Fruit fly (Drosophila melanogaster) whole organism, embryonic: Measurements from ENCODE around the gene dlt.
A peak's percentile ranks its signal among the peaks of the same experiment; 100 is the strongest.

Experiments
- B-H1 ChIP-seq: fragments of 200-800 bp; sonication (Bioruptor generic); IDR thresholded peaks from 3 replicates; pipeline ENCODE4 v1.3.6; 2022; ENCODE audit warnings: missing biosample characterization, missing genetic modification characterization
- Bgb ChIP-seq: fragments of 200-800 bp; sonication (Bioruptor generic); IDR thresholded peaks from 2 replicates; pipeline ENCODE4 v1.3.6; 2022; ENCODE audit warnings: missing biosample characterization, missing genetic modification characterization; ENCODE audit not compliant: partially characterized antibody
- CG12104 ChIP-seq: fragments of 200-800 bp; sonication (Bioruptor generic); optimal IDR thresholded peaks from 3 replicates; lab custom pipeline; 2016; ENCODE audit warnings: missing biosample characterization, missing genetic modification characterization
- CG1233 ChIP-seq: fragments of 200-800 bp; sonication (Bioruptor generic); optimal IDR thresholded peaks from 4 replicates; lab custom pipeline; 2018; ENCODE audit warnings: missing biosample characterization, mild to moderate bottlenecking, missing genetic modification characterization
- CG12744 ChIP-seq: fragments of 200-800 bp; sonication (Bioruptor generic); optimal IDR thresholded peaks from 2 replicates; lab custom pipeline; 2016; ENCODE audit warnings: missing biosample characterization, missing genetic modification characterization
- CG13287 ChIP-seq: fragments of 200-800 bp; sonication (Bioruptor generic); IDR thresholded peaks from 2 replicates; pipeline ENCODE4 v1.3.6; 2022; ENCODE audit warnings: missing biosample characterization, missing genetic modification characterization; ENCODE audit not compliant: partially characterized antibody
- CG16779 ChIP-seq: fragments of 200-800 bp; sonication (Bioruptor generic); IDR thresholded peaks from 2 replicates; pipeline ENCODE4 v1.3.6; 2022; ENCODE audit warnings: missing biosample characterization, missing genetic modification characterization
- CG16813 ChIP-seq: fragments of 200-800 bp; sonication (Bioruptor generic); IDR thresholded peaks from 3 replicates; pipeline ENCODE4 v1.3.6; 2022; ENCODE audit warnings: missing biosample characterization, missing genetic modification characterization; ENCODE audit not compliant: partially characterized antibody
- CG18476 ChIP-seq: fragments of 200-800 bp; sonication (Bioruptor generic); optimal IDR thresholded peaks from 2 replicates; lab custom pipeline; 2016; ENCODE audit warnings: missing biosample characterization, mild to moderate bottlenecking, missing genetic modification characterization
- CG2116 ChIP-seq: fragments of 200-800 bp; sonication (Bioruptor generic); optimal IDR thresholded peaks from 3 replicates; lab custom pipeline; 2018; ENCODE audit warnings: missing biosample characterization, mild to moderate bottlenecking, missing genetic modification characterization
- CG31441 ChIP-seq: fragments of 200-800 bp; sonication (Bioruptor generic); IDR thresholded peaks from 2 replicates; pipeline ENCODE4 v1.3.6; 2022; ENCODE audit warnings: missing biosample characterization, missing genetic modification characterization
- CG3163 ChIP-seq: fragments of 200-800 bp; sonication (Bioruptor generic); optimal IDR thresholded peaks from 3 replicates; lab custom pipeline; 2016; ENCODE audit warnings: missing biosample characterization, missing genetic modification characterization
- CG34224 ChIP-seq: fragments of 200-800 bp; sonication (Bioruptor generic); IDR thresholded peaks from 3 replicates; pipeline ENCODE4 v1.3.6; 2022; ENCODE audit warnings: missing biosample characterization, missing genetic modification characterization; ENCODE audit not compliant: partially characterized antibody
- CG5180 ChIP-seq: fragments of 200-800 bp; sonication (Bioruptor generic); optimal IDR thresholded peaks from 3 replicates; lab custom pipeline; 2017; ENCODE audit warnings: missing biosample characterization, missing genetic modification characterization, mild to moderate bottlenecking, moderate library complexity, missing genetic modification reagents
- CG6854 ChIP-seq: fragments of 200-800 bp; sonication (Bioruptor generic); optimal IDR thresholded peaks from 3 replicates; lab custom pipeline; 2017; ENCODE audit warnings: missing biosample characterization, mild to moderate bottlenecking, missing genetic modification characterization
- CG7786 ChIP-seq: fragments of 200-800 bp; sonication (Bioruptor generic); optimal IDR thresholded peaks from 2 replicates; lab custom pipeline; 2016; ENCODE audit warnings: missing biosample characterization, missing genetic modification characterization
- CG7963 ChIP-seq: fragments of 200-800 bp; sonication (Bioruptor generic); IDR thresholded peaks from 3 replicates; pipeline ENCODE4 v1.3.6; 2022; ENCODE audit warnings: missing biosample characterization, missing genetic modification characterization; ENCODE audit not compliant: partially characterized antibody
- CG9437 ChIP-seq: fragments of 200-800 bp; sonication (Bioruptor generic); optimal IDR thresholded peaks from 2 replicates; lab custom pipeline; 2018; ENCODE audit warnings: missing biosample characterization, mild to moderate bottlenecking, missing genetic modification characterization
- CG9932 ChIP-seq: fragments of 200-800 bp; sonication (Bioruptor generic); IDR thresholded peaks from 2 replicates; pipeline ENCODE4 v1.3.6; 2022; ENCODE audit warnings: missing biosample characterization, missing genetic modification characterization
- Dad ChIP-seq: fragments of 200-800 bp; sonication (Bioruptor generic); optimal IDR thresholded peaks from 3 replicates; lab custom pipeline; 2016; ENCODE audit warnings: missing biosample characterization, missing genetic modification characterization
- Deaf1 ChIP-seq: fragments of 200-800 bp; optimal IDR thresholded peaks from 3 replicates; lab custom pipeline; 2019; ENCODE audit warnings: missing biosample characterization, mild to moderate bottlenecking, missing genetic modification characterization, moderate library complexity
- Ets65A ChIP-seq: fragments of 200-800 bp; sonication (Bioruptor generic); peaks from one replicate; lab custom pipeline; 2016; ENCODE audit warnings: missing biosample characterization, missing genetic modification characterization
- Fer2 ChIP-seq: fragments of 200-800 bp; sonication (Bioruptor generic); optimal IDR thresholded peaks from 2 replicates; lab custom pipeline; 2018; ENCODE audit warnings: missing biosample characterization, mild to moderate bottlenecking, missing genetic modification characterization, moderate library complexity
- HLH3B ChIP-seq: fragments of 200-800 bp; sonication (Bioruptor generic); IDR thresholded peaks from 2 replicates; pipeline ENCODE4 v1.3.6; 2022; ENCODE audit warnings: missing biosample characterization, missing genetic modification characterization
- HLH4C ChIP-seq: fragments of 200-800 bp; sonication (Bioruptor generic); IDR thresholded peaks from 3 replicates; pipeline ENCODE4 v1.3.6; 2022; ENCODE audit warnings: missing biosample characterization, missing genetic modification characterization; ENCODE audit not compliant: partially characterized antibody
- Hr51 ChIP-seq, 2 experiments: fragments of 200-800 bp; sonication (Bioruptor generic); optimal IDR thresholded peaks; 2 replicates in 1 of 2; 3 replicates in 1 of 2; lab custom pipeline; 2016 to 2018; ENCODE audit warnings: missing biosample characterization in 2 of 2, missing genetic modification characterization in 2 of 2, mild to moderate bottlenecking in 1 of 2, moderate library complexity in 1 of 2
- Lim3 ChIP-seq: fragments of 200-800 bp; sonication (Bioruptor generic); IDR thresholded peaks from 2 replicates; pipeline ENCODE4 v1.3.6; 2022; ENCODE audit warnings: missing biosample characterization, missing genetic modification characterization
- Lpt ChIP-seq: fragments of >200 bp; optimal IDR thresholded peaks from 2 replicates; lab custom pipeline; 2018; ENCODE audit warnings: missing biosample characterization, missing genetic modification characterization
- Opbp ChIP-seq: fragments of 200-800 bp; sonication (Bioruptor generic); IDR thresholded peaks from 3 replicates; pipeline ENCODE4 v1.3.6; 2022; ENCODE audit warnings: missing biosample characterization, missing genetic modification characterization; ENCODE audit not compliant: partially characterized antibody
- Side ChIP-seq: fragments of 200-800 bp; sonication (Bioruptor generic); optimal IDR thresholded peaks from 2 replicates; lab custom pipeline; 2016; ENCODE audit warnings: missing biosample characterization, missing genetic modification characterization
- cas ChIP-seq: fragments of 200-800 bp; sonication (Bioruptor generic); IDR thresholded peaks from 2 replicates; pipeline ENCODE4 v1.3.6; 2022; ENCODE audit warnings: missing biosample characterization, missing genetic modification characterization
- chm ChIP-seq: fragments of 200-800 bp; sonication (Bioruptor generic); IDR thresholded peaks from 2 replicates; pipeline ENCODE4 v1.3.6; 2022; ENCODE audit warnings: missing biosample characterization, missing genetic modification characterization
- ci ChIP-seq: fragments of 200-800 bp; sonication (Bioruptor generic); IDR thresholded peaks from 3 replicates; pipeline ENCODE4 v1.3.6; 2022; ENCODE audit warnings: missing biosample characterization, missing genetic modification characterization
- en ChIP-seq: fragments of 200-800 bp; sonication (Bioruptor generic); optimal IDR thresholded peaks from 2 replicates; lab custom pipeline; 2016; ENCODE audit warnings: missing biosample characterization, missing genetic modification characterization
- gcm2 ChIP-seq: fragments of 200-800 bp; sonication (Bioruptor generic); optimal IDR thresholded peaks from 2 replicates; lab custom pipeline; 2016; ENCODE audit warnings: missing biosample characterization, missing genetic modification characterization
- hb ChIP-seq: fragments of 200-800 bp; sonication (Bioruptor generic); IDR thresholded peaks from 3 replicates; pipeline ENCODE4 v1.3.6; 2022; ENCODE audit warnings: missing biosample characterization, missing genetic modification characterization; ENCODE audit not compliant: partially characterized antibody
- jumu ChIP-seq: fragments of 200-800 bp; sonication (Bioruptor generic); optimal IDR thresholded peaks from 3 replicates; lab custom pipeline; 2016; ENCODE audit warnings: missing biosample characterization, missing genetic modification characterization
- ken ChIP-seq: fragments of 200-800 bp; sonication (Bioruptor generic); IDR thresholded peaks from 3 replicates; pipeline ENCODE4 v1.3.6; 2022; ENCODE audit warnings: missing biosample characterization, missing genetic modification characterization
- kni ChIP-seq: fragments of 200-800 bp; sonication (Bioruptor generic); optimal IDR thresholded peaks from 3 replicates; lab custom pipeline; 2017; ENCODE audit warnings: mild to moderate bottlenecking, missing biosample characterization, missing genetic modification reagents, missing genetic modification characterization
- lov ChIP-seq, 2 experiments: fragments of 200-800 bp in 1 of 2; fragments of >200 bp in 1 of 2; sonication (Bioruptor generic) in 1 of 2; IDR thresholded peaks in 1 of 2; optimal IDR thresholded peaks in 1 of 2; 2 replicates in 1 of 2; 3 replicates in 1 of 2; pipeline versions ENCODE4 v1.3.6 to Lab custom; 2017 to 2022; ENCODE audit warnings: missing biosample characterization in 1 of 2, missing genetic modification characterization in 1 of 2
- pb ChIP-seq: fragments of 200-800 bp; sonication (Bioruptor generic); optimal IDR thresholded peaks from 3 replicates; lab custom pipeline; 2016; ENCODE audit warnings: missing biosample characterization, missing genetic modification characterization
- psq ChIP-seq: fragments of 200-800 bp; sonication (Bioruptor generic); optimal IDR thresholded peaks from 2 replicates; lab custom pipeline; 2017; ENCODE audit warnings: missing biosample characterization, missing genetic modification characterization
- pum ChIP-seq: fragments of 200-800 bp; sonication (Bioruptor generic); optimal IDR thresholded peaks from 2 replicates; lab custom pipeline; 2016; ENCODE audit warnings: missing biosample characterization, missing genetic modification characterization
- scrt ChIP-seq: fragments of 200-800 bp; sonication (Bioruptor generic); optimal IDR thresholded peaks from 2 replicates; lab custom pipeline; 2018; ENCODE audit warnings: missing biosample characterization, mild to moderate bottlenecking, missing genetic modification characterization, moderate library complexity
- sd ChIP-seq: fragments of 200-800 bp; sonication (Bioruptor generic); optimal IDR thresholded peaks from 3 replicates; lab custom pipeline; 2018; ENCODE audit warnings: missing biosample characterization, mild to moderate bottlenecking, missing genetic modification characterization, moderate library complexity
- sens-2 ChIP-seq: fragments of 200-800 bp; sonication (Bioruptor generic); IDR thresholded peaks from 2 replicates; pipeline ENCODE4 v1.3.6; 2022; ENCODE audit warnings: missing biosample characterization, missing genetic modification characterization
- sna ChIP-seq: fragments of 200-800 bp; sonication (Bioruptor generic); IDR thresholded peaks from 2 replicates; pipeline ENCODE4 v1.3.6; 2022; ENCODE audit warnings: missing biosample characterization, missing genetic modification characterization; ENCODE audit not compliant: partially characterized antibody
- sr ChIP-seq: fragments of 200-800 bp; sonication (Bioruptor generic); IDR thresholded peaks from 3 replicates; pipeline ENCODE4 v1.3.6; 2022; ENCODE audit warnings: missing biosample characterization, missing genetic modification characterization
- tgo ChIP-seq: fragments of 200-800 bp; sonication (Bioruptor generic); IDR thresholded peaks from 3 replicates; pipeline ENCODE4 v1.3.6; 2022; ENCODE audit warnings: missing biosample characterization, missing genetic modification characterization
- z ChIP-seq: fragments of 200-800 bp; sonication (Bioruptor generic); IDR thresholded peaks from 3 replicates; pipeline ENCODE4 v1.3.6; 2022; ENCODE audit warnings: missing biosample characterization, missing genetic modification characterization

Gene dlt

DNA sequence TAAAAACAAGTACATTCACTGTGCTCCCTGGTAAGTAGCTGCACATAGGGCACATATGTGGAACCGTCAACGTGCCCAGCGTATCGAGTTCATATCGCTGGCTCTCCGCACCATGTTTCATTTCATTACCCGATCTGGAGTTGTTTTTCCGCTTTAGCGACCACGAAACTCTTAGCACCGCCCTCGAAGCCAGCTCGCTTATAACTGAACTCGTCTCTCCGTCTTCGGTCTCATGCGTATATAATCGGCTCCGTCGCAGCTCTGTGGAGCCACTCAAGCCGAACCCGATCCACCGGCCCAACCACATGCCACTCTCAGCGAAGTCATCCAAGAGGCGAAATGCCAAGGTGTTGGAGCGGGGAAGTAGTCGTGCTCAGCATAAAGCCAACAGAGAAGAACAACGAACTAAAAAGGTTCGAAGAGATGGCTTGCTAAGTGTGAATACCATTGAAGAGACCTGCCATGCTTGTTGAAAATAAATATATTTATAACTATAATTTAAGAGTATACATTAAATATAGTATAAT lies 39.6 kb downstream of the dlt start, which contains the start of gene Cht2 (continued):
- TF ChIP-seq CG7786 = no peak
- TF ChIP-seq CG7963 = no peak
- TF ChIP-seq CG12104 = no peak
- no peak for TF ChIP-seq Dad (GFP tag; lab: Kevin White, UChicago)
- 0 out of 2 replicates have a peak, but pooled peaks have one; percentile 12 for TF ChIP-seq chm
- TF ChIP-seq ken (GFP tag; lab: Robert Waterston, UW) = no peak
- TF ChIP-seq CG12744 = no peak
- peak; percentile 18 for TF ChIP-seq gcm2 (GFP tag; lab: Kevin White, UChicago)
- TF ChIP-seq CG34224 (GFP tag; lab: Robert Waterston, UW) = no peak; the same call in 2 of the 3 replicates
- TF ChIP-seq CG1233 (GFP tag; lab: Kevin White, UChicago) = no peak
- TF ChIP-seq Hr51 (GFP tag; optimal IDR thresholded peaks at IDR 0.05; lab: Kevin White, UChicago) = no peak
- peak; percentile 34 for TF ChIP-seq CG18476 (GFP tag; lab: Kevin White, UChicago)
- no peak for TF ChIP-seq pum (GFP tag; lab: Kevin White, UChicago)
- no peak for TF ChIP-seq HLH4C (GFP tag; lab: Robert Waterston, UW)
- no peak for TF ChIP-seq CG31441 (GFP tag; lab: Robert Waterston, UW)
- no peak for TF ChIP-seq sr
- TF ChIP-seq B-H1 (GFP tag; lab: Robert Waterston, UW) = no peak
- no peak for TF ChIP-seq CG9437 (GFP tag; lab: Kevin White, UChicago)
- no peak for TF ChIP-seq Opbp (GFP tag; lab: Robert Waterston, UW)
- peak; percentile 94 for TF ChIP-seq Deaf1 (tag; lab: Kevin White, UChicago)
- 0 out of 2 replicates have a peak, but pooled peaks have one; percentile 11 for TF ChIP-seq CG16779 (GFP tag; lab: Robert Waterston, UW)
- no peak for TF ChIP-seq CG2116
- TF ChIP-seq Fer2 = no peak
- TF ChIP-seq Side (GFP tag; lab: Kevin White, UChicago) = no peak
- peak; percentile 83 for TF ChIP-seq sd (tag; lab: Kevin White, UChicago)
- no peak for TF ChIP-seq CG9932 (GFP tag; lab: Robert Waterston, UW)
- peak; percentile 58; the same call in 1 of the 3 replicates for TF ChIP-seq ci (GFP tag; lab: Robert Waterston, UW)
- TF ChIP-seq en (GFP tag; lab: Kevin White, UChicago) = no peak
- TF ChIP-seq CG6854 (GFP tag; lab: Kevin White, UChicago) = peak; percentile 23
- peak; percentile 86 for TF ChIP-seq z (GFP tag; lab: Robert Waterston, UW)
- no peak for TF ChIP-seq HLH3B
- no peak for TF ChIP-seq Lpt
- no peak for TF ChIP-seq jumu
- TF ChIP-seq cas (GFP tag; lab: Robert Waterston, UW) = no peak
- TF ChIP-seq hb (GFP tag; lab: Robert Waterston, UW) = no peak
- TF ChIP-seq CG3163 = peak; percentile 82
- TF ChIP-seq CG5180 (GFP tag; lab: Kevin White, UChicago) = peak; percentile 81
- no peak for TF ChIP-seq psq
- no peak for TF ChIP-seq lov (optimal IDR thresholded peaks at IDR 0.05; lab: Kevin White, UChicago)
- no peak for TF ChIP-seq lov (GFP tag; IDR thresholded peaks at IDR 0.05; lab: Robert Waterston, UW)
- peak; percentile 85 for TF ChIP-seq kni
- peak; percentile 43 for TF ChIP-seq Ets65A
- TF ChIP-seq scrt (GFP tag; lab: Kevin White, UChicago) = no peak
- peak; percentile 27; the same call in 1 of the 2 replicates for TF ChIP-seq sna
- peak; percentile 3; the same call in 1 of the 2 replicates for TF ChIP-seq CG13287 (GFP tag; lab: Robert Waterston, UW)
- no peak for TF ChIP-seq pb (GFP tag; lab: Kevin White, UChicago)
- no peak for TF ChIP-seq CG16813 (GFP tag; lab: Robert Waterston, UW)
- TF ChIP-seq Bgb (GFP tag; lab: Robert Waterston, UW) = 0 out of 2 replicates have a peak, but pooled peaks have one; percentile 29
- TF ChIP-seq tgo (GFP tag; lab: Robert Waterston, UW) = no peak
- TF ChIP-seq sens-2 = no peak
- TF ChIP-seq Lim3 (GFP tag; lab: Robert Waterston, UW) = no peak
